Worm (Caenorhabditis elegans): ENCODE results near the gene C14A6.13.

DNA sequence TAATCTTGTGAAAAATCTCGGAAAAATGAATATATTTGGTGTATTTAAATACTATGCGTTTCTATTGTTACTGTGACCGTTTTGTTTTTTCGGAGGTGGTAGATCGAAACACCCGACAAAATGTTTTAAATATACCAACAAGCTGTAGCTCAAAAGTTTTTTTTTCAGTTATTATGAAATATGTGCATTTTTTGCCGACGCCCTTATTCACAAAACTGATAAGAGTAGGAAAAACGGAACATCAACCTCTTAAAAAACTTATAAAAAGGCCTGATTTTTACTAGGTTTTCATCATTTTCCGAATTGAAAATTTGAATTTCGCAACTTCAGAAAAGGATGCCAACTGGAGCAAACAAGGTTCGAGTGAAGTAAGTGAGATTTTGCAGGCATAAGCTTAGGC is 17.7 kb downstream of the C14A6.13 start, which contains the start of gene Y37H2A.14:
- TF ChIP-seq nhr-76 (tag; optimal IDR thresholded peaks at IDR 0.05) (no peak), unc-62 (GFP tag; optimal IDR thresholded peaks at IDR 0.05) (no peak), nhr-28 (tag; optimal IDR thresholded peaks at IDR 0.05) (no peak), unc-120 (tag; optimal IDR thresholded peaks at IDR 0.05; ENCODE audit: poor library complexity, severe bottlenecking) (no peak), mep-1 (tag; optimal IDR thresholded peaks at IDR 0.05) (no peak), unc-39 (tag; optimal IDR thresholded peaks at IDR 0.05) (no peak), lsy-2 (tag; optimal IDR thresholded peaks at IDR 0.05) (no peak), cnd-1 (tag; optimal IDR thresholded peaks at IDR 0.05) (no peak), snpc-4 (tag; optimal IDR thresholded peaks at IDR 0.05) (no peak), nhr-2 (tag; optimal IDR thresholded peaks at IDR 0.05) (no peak), nhr-237 (tag; optimal IDR thresholded peaks at IDR 0.05) (no peak), sptf-1 (tag; optimal IDR thresholded peaks at IDR 0.05) (no peak)

Measured in whole organism, mixed stage, embryonic.